Worm (Caenorhabditis elegans) whole organism, late embryonic: ENCODE data around the gene srh-45.

Source experiments
- C38D4.7 ChIP-seq: fragments of 200-800 bp; sonication (Bioruptor generic); optimal IDR thresholded peaks from 2 replicates; lab custom pipeline; 2018; ENCODE audit warnings: mild to moderate bottlenecking, missing genetic modification characterization, moderate library complexity, missing compliant biosample characterization
- K09A11.1 ChIP-seq: sonication (generic microtip); optimal IDR thresholded peaks from 2 replicates; lab custom pipeline; 2017; ENCODE audit warnings: antibody characterized with exemption, mild to moderate bottlenecking, missing genetic modification characterization, missing compliant biosample characterization; ENCODE audit not compliant: insufficient read depth
- T23F11.4 ChIP-seq: fragments of 200-800 bp; sonication (Bioruptor generic); optimal IDR thresholded peaks from 2 replicates; lab custom pipeline; 2018; ENCODE audit warnings: mild to moderate bottlenecking, missing genetic modification characterization, missing compliant biosample characterization
- Y22D7AL.16 ChIP-seq: sonication (generic microtip); optimal IDR thresholded peaks from 2 replicates; lab custom pipeline; 2016; ENCODE audit warnings: missing genetic modification characterization, missing compliant biosample characterization
- ama-1 ChIP-seq: fragments of 150-350 bp; optimal IDR thresholded peaks from 2 replicates; lab custom pipeline; 2014
- ceh-14 ChIP-seq: sonication (generic microtip); optimal IDR thresholded peaks from 2 replicates; lab custom pipeline; 2016; ENCODE audit warnings: missing genotype, missing genetic modification characterization, missing compliant biosample characterization
- ceh-19 ChIP-seq: fragments of 200-800 bp; sonication (Bioruptor generic); optimal IDR thresholded peaks from 2 replicates; lab custom pipeline; 2018; ENCODE audit warnings: mild to moderate bottlenecking, missing genetic modification characterization, missing compliant biosample characterization
- ceh-2 ChIP-seq: sonication (generic microtip); optimal IDR thresholded peaks from 2 replicates; lab custom pipeline; 2016; ENCODE audit warnings: missing genotype, missing genetic modification characterization, missing compliant biosample characterization
- ceh-22 ChIP-seq: sonication (generic microtip); optimal IDR thresholded peaks from 2 replicates; lab custom pipeline; 2017; ENCODE audit warnings: missing biosample characterization, missing genetic modification characterization
- ceh-24 ChIP-seq: sonication (generic microtip); optimal IDR thresholded peaks from 2 replicates; lab custom pipeline; 2016; ENCODE audit warnings: mild to moderate bottlenecking, missing genetic modification characterization, missing compliant biosample characterization
- ceh-34 ChIP-seq: sonication (generic microtip); optimal IDR thresholded peaks from 2 replicates; lab custom pipeline; 2016; ENCODE audit warnings: mild to moderate bottlenecking, missing genetic modification characterization, missing compliant biosample characterization
- ceh-45 ChIP-seq: fragments of 200-800 bp; sonication (Bioruptor generic); IDR thresholded peaks from 2 replicates; pipeline ENCODE4 v1.3.6; 2022; ENCODE audit warnings: missing genetic modification reagents, missing genetic modification characterization, missing compliant biosample characterization
- che-1 ChIP-seq: sonication (generic microtip); optimal IDR thresholded peaks from 2 replicates; lab custom pipeline; 2016; ENCODE audit warnings: mild to moderate bottlenecking, missing genetic modification characterization, missing compliant biosample characterization
- elt-2 ChIP-seq: sonication (generic microtip); optimal IDR thresholded peaks from 2 replicates; lab custom pipeline; 2016; ENCODE audit warnings: missing genetic modification reagents, missing genetic modification characterization, missing compliant biosample characterization
- fax-1 ChIP-seq: sonication (generic microtip); optimal IDR thresholded peaks from 2 replicates; lab custom pipeline; 2016; ENCODE audit warnings: missing genotype, missing genetic modification characterization, missing compliant biosample characterization
- fkh-10 ChIP-seq: fragments of 150-350 bp; optimal IDR thresholded peaks from 2 replicates; lab custom pipeline; 2014; ENCODE audit warnings: missing biosample characterization, missing genetic modification reagents, missing genetic modification characterization
- gmeb-2 ChIP-seq: sonication (generic microtip); optimal IDR thresholded peaks from 2 replicates; lab custom pipeline; 2016; ENCODE audit warnings: missing genetic modification characterization, inconsistent platforms, missing compliant biosample characterization
- hlh-13 ChIP-seq: fragments of 200-800 bp; sonication (Bioruptor generic); optimal IDR thresholded peaks from 2 replicates; lab custom pipeline; 2018; ENCODE audit warnings: mild to moderate bottlenecking, missing genetic modification characterization, missing compliant biosample characterization
- hlh-30 ChIP-seq: sonication (generic microtip); optimal IDR thresholded peaks from 2 replicates; lab custom pipeline; 2017; ENCODE audit warnings: antibody characterized with exemption, missing genetic modification characterization, missing compliant biosample characterization; ENCODE audit not compliant: insufficient read depth
- lim-6 ChIP-seq: sonication (generic microtip); optimal IDR thresholded peaks from 2 replicates; lab custom pipeline; 2016; ENCODE audit warnings: missing genetic modification characterization, missing compliant biosample characterization
- lin-11 ChIP-seq: fragments of 200-800 bp; sonication (Bioruptor generic); optimal IDR thresholded peaks from 2 replicates; lab custom pipeline; 2018; ENCODE audit warnings: mild to moderate bottlenecking, missing genetic modification characterization, missing compliant biosample characterization
- nfya-1 ChIP-seq: sonication (generic microtip); optimal IDR thresholded peaks from 2 replicates; lab custom pipeline; 2017; ENCODE audit warnings: missing genetic modification characterization, mild to moderate bottlenecking, missing compliant biosample characterization, antibody characterized with exemption, moderate library complexity
- npax-4 ChIP-seq: sonication (generic microtip); optimal IDR thresholded peaks from 2 replicates; lab custom pipeline; 2016; ENCODE audit warnings: missing genetic modification characterization, missing compliant biosample characterization
- pax-1 ChIP-seq: fragments of 150-350 bp; optimal IDR thresholded peaks from 2 replicates; lab custom pipeline; 2014; ENCODE audit warnings: missing biosample characterization, missing genetic modification characterization
- pha-2 ChIP-seq: sonication (generic microtip); optimal IDR thresholded peaks from 2 replicates; lab custom pipeline; 2017; ENCODE audit warnings: mild to moderate bottlenecking, missing genetic modification characterization, missing compliant biosample characterization
- ref-2 ChIP-seq: sonication (generic microtip); optimal IDR thresholded peaks from 2 replicates; lab custom pipeline; 2016; ENCODE audit warnings: missing genetic modification characterization, missing compliant biosample characterization
- rnt-1 ChIP-seq: sonication (generic microtip); optimal IDR thresholded peaks from 2 replicates; lab custom pipeline; 2016; ENCODE audit warnings: missing genetic modification characterization, missing compliant biosample characterization
- sdc-2 ChIP-seq: sonication (generic microtip); optimal IDR thresholded peaks from 2 replicates; lab custom pipeline; 2016; ENCODE audit warnings: missing genotype, missing genetic modification characterization, missing compliant biosample characterization
- sox-2 ChIP-seq: fragments of 200-800 bp; sonication (Bioruptor generic); IDR thresholded peaks from 2 replicates; pipeline ENCODE4 v1.3.6; 2022; ENCODE audit warnings: missing genetic modification reagents, missing genetic modification characterization, missing compliant biosample characterization
- sox-4 ChIP-seq: sonication (generic microtip); optimal IDR thresholded peaks from 2 replicates; lab custom pipeline; 2017; ENCODE audit warnings: mild to moderate bottlenecking, missing genetic modification characterization, inconsistent platforms, missing compliant biosample characterization
- syd-9 ChIP-seq: sonication (generic microtip); optimal IDR thresholded peaks from 2 replicates; lab custom pipeline; 2016; ENCODE audit warnings: mild to moderate bottlenecking, missing genetic modification characterization, moderate library complexity, missing compliant biosample characterization
- tbx-2 ChIP-seq: sonication (generic microtip); optimal IDR thresholded peaks from 2 replicates; lab custom pipeline; 2016; ENCODE audit warnings: missing genetic modification characterization, missing compliant biosample characterization
- ttx-3 ChIP-seq: sonication (generic microtip); optimal IDR thresholded peaks from 2 replicates; lab custom pipeline; 2016; ENCODE audit warnings: missing genetic modification reagents, missing genetic modification characterization, missing compliant biosample characterization
- unc-3 ChIP-seq, 2 experiments: fragments of 200-800 bp in 1 of 2; sonication (Bioruptor generic) in 1 of 2; sonication (generic microtip) in 1 of 2; conservative IDR thresholded peaks in 1 of 2; optimal IDR thresholded peaks in 1 of 2; 2 replicates each; pipeline versions ENCODE4 v1.3.6 to Lab custom; 2016 to 2022; ENCODE audit warnings: missing compliant biosample characterization in 2 of 2, missing genetic modification characterization in 2 of 2, missing genetic modification reagents in 1 of 2
- unc-55 ChIP-seq: sonication (generic microtip); optimal IDR thresholded peaks from 2 replicates; lab custom pipeline; 2017; ENCODE audit warnings: missing biosample characterization, missing genetic modification reagents, missing genetic modification characterization
- zip-5 ChIP-seq: sonication (generic microtip); optimal IDR thresholded peaks from 2 replicates; lab custom pipeline; 2016; ENCODE audit warnings: missing genetic modification characterization, missing compliant biosample characterization

Gene srh-45

ce11 chrV:11268791-11269190 lies 36.0 kb downstream of the srh-45 start, which contains the start of gene str-115:
TSS of gene str-115 (plus strand) at chrV:11269091.
- TF ChIP-seq sox-2 (GFP tag; lab: Robert Waterston, UW) (no peak), Y22D7AL.16 (tag; lab: Kevin White, UChicago) (no peak), pax-1 (tag; lab: Kevin White, UChicago) (no peak), ceh-45 (no peak), rnt-1 (tag; lab: Kevin White, UChicago) (no peak), ceh-24 (tag; lab: Kevin White, UChicago) (no peak), C38D4.7 (GFP tag; lab: Kevin White, UChicago) (no peak), pha-2 (tag; lab: Kevin White, UChicago) (no peak), gmeb-2 (tag; lab: Kevin White, UChicago) (no peak), sox-4 (tag; lab: Kevin White, UChicago) (no peak), unc-55 (GFP tag; lab: Kevin White, UChicago) (no peak), lin-11 (tag; lab: Kevin White, UChicago) (no peak), zip-5 (tag; lab: Kevin White, UChicago) (no peak), elt-2 (tag; lab: Kevin White, UChicago) (no peak), ceh-22 (tag; lab: Kevin White, UChicago) (no peak), hlh-30 (no peak)
- TF ChIP-seq, all 69 proteins: peak for 0

ce11 chrV:11266681-11267080 lies 38.1 kb downstream of the srh-45 start, which contains the start of gene str-116:
TSS of gene str-116 (plus strand) at chrV:11266981.
- no peak for TF ChIP-seq zip-5 (tag; lab: Kevin White, UChicago)
- TF ChIP-seq nfya-1 (tag; lab: Kevin White, UChicago): no peak
- no peak for TF ChIP-seq pha-2 (tag; lab: Kevin White, UChicago)
- TF ChIP-seq hlh-13: no peak
- no peak for TF ChIP-seq T23F11.4 (GFP tag; lab: Kevin White, UChicago)
- TF ChIP-seq ceh-2 (tag; lab: Kevin White, UChicago): no peak
- TF ChIP-seq unc-3 (GFP tag; conservative IDR thresholded peaks at IDR 0.05; lab: Robert Waterston, UW): no peak
- TF ChIP-seq unc-3 (tag; optimal IDR thresholded peaks at IDR 0.05; lab: Kevin White, UChicago): no peak
- TF ChIP-seq hlh-30: no peak
- no peak for TF ChIP-seq npax-4 (tag; lab: Kevin White, UChicago)

- TF ChIP-seq sdc-2 (tag; lab: Kevin White, UChicago) (no peak), unc-3 (GFP tag; conservative IDR thresholded peaks at IDR 0.05; lab: Robert Waterston, UW) (no peak), unc-3 (tag; optimal IDR thresholded peaks at IDR 0.05; lab: Kevin White, UChicago) (no peak), elt-2 (tag; lab: Kevin White, UChicago) (peak; percentile 78), ceh-22 (tag; lab: Kevin White, UChicago) (no peak), fkh-10 (GFP tag; lab: Kevin White, UChicago) (no peak)
These were observed 39.3 kb downstream of the srh-45 start, which contains the start of gene cln-3.1 for ce11 chrV:11265482-11265881. TSS of gene cln-3.1 (minus strand) at chrV:11265652.

ce11 chrV:11263025-11263424 lies 41.8 kb downstream of the srh-45 start, which contains the start of gene F07B10.4:
TSS of gene F07B10.4 (minus strand) at chrV:11263125.
- TF ChIP-seq ceh-14 (tag; lab: Kevin White, UChicago) (no peak), npax-4 (tag; lab: Kevin White, UChicago) (no peak), ref-2 (no peak), ceh-34 (tag; lab: Kevin White, UChicago) (no peak), unc-55 (GFP tag; lab: Kevin White, UChicago) (no peak), ceh-22 (tag; lab: Kevin White, UChicago) (no peak), fax-1 (tag; lab: Kevin White, UChicago) (no peak), sdc-2 (tag; lab: Kevin White, UChicago) (no peak), ttx-3 (no peak)

ce11 chrV:11260622-11261021 lies 44.2 kb downstream of the srh-45 start, which contains the start of gene F07B10.7:
TSS of gene F07B10.7 (minus strand) at chrV:11260722.
- TF ChIP-seq fkh-10 (GFP tag; lab: Kevin White, UChicago) (no peak), pha-2 (tag; lab: Kevin White, UChicago) (no peak), che-1 (tag; lab: Kevin White, UChicago) (no peak), ceh-45 (no peak), tbx-2 (tag; lab: Kevin White, UChicago) (no peak), ama-1 (no peak), syd-9 (no peak), ceh-19 (GFP tag; lab: Kevin White, UChicago) (no peak), ceh-2 (tag; lab: Kevin White, UChicago) (no peak), ref-2 (no peak), ceh-14 (tag; lab: Kevin White, UChicago) (no peak), K09A11.1 (tag; lab: Kevin White, UChicago) (no peak), npax-4 (tag; lab: Kevin White, UChicago) (no peak), hlh-13 (no peak), lim-6 (no peak)
